Fruit fly (Drosophila melanogaster) whole organism, larva: ENCODE results near the gene CG10343.

Experiments
- noc ChIP-seq: fragments of 200-800 bp; sonication (Bioruptor generic); optimal IDR thresholded peaks from 3 replicates; lab custom pipeline; 2019; ENCODE audit warnings: missing biosample characterization, mild to moderate bottlenecking, missing genetic modification characterization, moderate library complexity

Gene CG10343

dm6 chr2L:18702721-18703488 is at the start of gene CG10343, which contains the start of gene CG10376:
TSS of gene CG10343 (plus strand) at chr2L:18703473.
TSS of gene CG10376 (minus strand) at chr2L:18703105.
- TF ChIP-seq noc (tag; lab: Kevin White, UChicago) = peak; percentile 85

- no peak for TF ChIP-seq noc (tag; lab: Kevin White, UChicago)
Observed at dm6 chr2L:18656691-18657237, 46.5 kb upstream of the CG10343 start.

DNA sequence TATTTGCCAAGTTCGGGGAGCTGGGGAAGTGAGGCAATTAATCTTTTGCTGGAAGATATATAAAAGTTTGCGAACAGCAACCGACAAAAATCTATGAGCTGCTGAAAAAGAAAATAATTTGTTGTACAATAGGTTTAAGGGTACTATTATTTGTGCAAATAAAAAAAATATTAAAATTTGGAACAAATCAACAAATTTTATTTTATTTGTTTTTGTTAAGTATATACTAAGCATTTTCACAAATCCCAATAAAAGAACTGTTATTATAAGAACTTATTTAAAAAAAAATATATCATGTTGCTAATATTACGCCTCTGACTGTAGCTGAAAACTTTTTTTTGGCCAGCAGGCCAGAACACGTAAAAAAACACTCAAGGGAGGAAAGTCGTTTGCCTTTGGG is 45.2 kb upstream of the CG10343 start:
- TF ChIP-seq noc (tag; lab: Kevin White, UChicago) = no peak

DNA sequence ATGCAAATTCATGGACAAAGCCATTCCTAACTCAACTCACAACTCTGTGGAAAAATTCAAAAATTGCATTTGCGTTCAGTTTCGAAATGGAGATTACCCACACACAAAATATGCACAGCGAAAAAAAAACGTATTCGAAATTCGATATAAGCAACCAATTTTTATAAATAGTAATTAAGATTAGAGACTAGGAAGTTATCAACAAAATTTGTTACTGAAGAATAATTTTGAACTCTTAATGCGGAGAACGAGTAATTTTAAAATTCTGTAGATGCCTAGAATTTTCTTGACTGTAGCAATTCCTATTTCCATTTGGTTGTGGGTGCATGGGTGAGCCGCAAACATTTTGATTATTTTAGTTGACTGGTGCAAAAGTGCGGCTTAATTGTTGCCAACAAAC is 39.9 kb upstream of the CG10343 start:
- TF ChIP-seq noc (tag; lab: Kevin White, UChicago) = no peak

DNA sequence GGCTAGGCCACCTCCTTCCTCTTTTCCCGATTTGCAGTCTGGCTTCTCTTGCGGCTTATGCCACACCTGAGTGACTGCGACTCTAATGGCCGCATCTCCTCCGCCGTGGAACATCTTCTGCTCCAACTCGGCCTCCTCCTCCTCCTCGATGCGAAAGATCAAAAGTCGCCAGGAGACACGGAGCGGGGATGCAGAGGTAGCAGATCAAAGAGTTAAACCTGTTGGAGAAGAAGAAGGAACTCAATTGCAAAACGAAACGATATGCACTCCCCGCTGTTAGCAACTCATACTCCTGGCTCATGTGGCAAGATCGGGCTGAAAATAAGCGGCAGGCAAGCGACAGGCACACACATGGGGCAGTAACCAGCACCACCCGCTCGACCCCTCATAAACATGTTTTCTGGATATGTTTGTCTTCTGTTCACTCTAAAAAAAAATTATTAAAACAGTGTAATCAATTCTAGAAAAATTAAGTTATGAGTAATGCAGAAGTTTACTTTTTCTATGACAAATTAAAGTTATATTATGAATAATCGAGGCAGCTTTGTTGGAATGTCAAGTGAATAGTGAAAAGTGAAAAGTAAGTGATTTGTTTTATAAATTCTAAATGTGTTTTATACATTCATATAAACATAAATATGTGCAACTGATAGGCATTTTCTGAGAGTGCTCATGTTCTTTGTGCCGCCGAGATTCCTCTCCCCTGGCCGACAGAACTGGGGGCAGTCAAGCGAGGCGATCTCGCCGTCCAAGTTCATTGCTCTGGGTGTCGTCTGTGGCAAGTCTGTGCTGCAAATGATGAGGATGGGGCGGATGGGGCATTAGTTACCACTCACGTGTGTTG is 38.3 kb upstream of the CG10343 start:
- TF ChIP-seq noc (tag; lab: Kevin White, UChicago) = no peak

dm6 chr2L:18665952-18666606 is 37.2 kb upstream of the CG10343 start:
- TF ChIP-seq noc (tag; lab: Kevin White, UChicago) = no peak

- TF ChIP-seq noc (tag; lab: Kevin White, UChicago) = no peak
Observed at dm6 chr2L:18671146-18671545, 32.1 kb upstream of the CG10343 start, which contains the start of gene CG43338. TSS of gene CG43338 (minus strand) at chr2L:18671246.

- no peak for TF ChIP-seq noc (tag; lab: Kevin White, UChicago)
Observed at dm6 chr2L:18673185-18673584, 30.1 kb upstream of the CG10343 start, which contains the start of gene CG43339. TSS of gene CG43339 (minus strand) at chr2L:18673285.

dm6 chr2L:18674994-18675393 is 28.3 kb upstream of the CG10343 start, which contains the start of gene Mst36Fb:
TSS of gene Mst36Fb (minus strand) at chr2L:18675094.
- TF ChIP-seq noc (tag; lab: Kevin White, UChicago) = no peak

DNA sequence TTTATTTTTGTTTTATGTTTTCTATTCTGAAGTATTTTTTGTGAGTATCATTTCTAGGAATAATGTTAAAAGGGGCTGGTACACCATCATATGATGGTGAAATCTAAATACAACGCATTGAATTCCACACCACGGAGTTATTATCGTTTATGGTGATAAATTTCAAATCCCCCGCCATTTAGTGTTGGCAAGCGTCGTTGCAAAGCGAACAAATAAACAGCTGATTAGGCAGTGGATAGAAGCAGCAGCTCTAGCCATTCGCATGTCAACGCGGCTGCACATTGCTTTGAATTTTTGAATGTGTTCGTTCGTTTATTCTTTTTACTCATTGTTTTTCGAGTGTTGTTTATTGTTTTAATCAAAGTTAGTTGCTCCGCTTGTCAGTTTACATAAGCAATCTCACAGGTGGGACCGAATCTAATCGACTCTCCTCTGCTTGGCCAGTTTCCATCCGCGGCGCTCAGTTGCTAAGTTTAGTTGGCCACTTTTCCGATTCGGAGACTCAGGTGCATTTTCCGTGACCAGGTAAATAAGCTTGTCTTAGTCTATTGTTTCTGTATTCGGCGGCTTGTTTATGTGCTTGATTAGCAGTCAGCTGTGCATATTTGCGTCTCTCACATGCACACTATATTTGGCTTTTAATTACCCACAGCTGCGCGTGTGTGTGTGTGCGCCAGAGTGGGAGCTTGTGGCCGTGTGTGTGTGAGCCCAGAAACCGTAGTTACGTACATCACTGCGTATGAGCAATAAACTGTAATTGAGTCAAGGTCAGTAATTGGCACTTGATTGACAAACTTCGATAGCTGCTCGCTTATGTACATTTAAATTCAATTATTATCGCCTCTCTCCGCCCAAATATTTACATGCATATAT is 26.1 kb upstream of the CG10343 start, which contains the start of the genes Mst36Fa and CG31751:
Gene Mst36Fa, minus strand, starts transcription at position 51 of the 873 bp plus-strand sequence.
Gene CG31751, plus strand, starts transcription at position 274 of the 873 bp plus-strand sequence.
- TF ChIP-seq noc (tag; lab: Kevin White, UChicago) = peak; percentile 76

dm6 chr2L:18677910-18678639 is 25.2 kb upstream of the CG10343 start:
- peak; percentile 76 for TF ChIP-seq noc (tag; lab: Kevin White, UChicago)

dm6 chr2L:18681903-18682302 is 21.4 kb upstream of the CG10343 start, which contains the start of gene tos:
TSS of gene tos (minus strand) at chr2L:18682075.
- TF ChIP-seq noc (tag; lab: Kevin White, UChicago) = no peak

DNA sequence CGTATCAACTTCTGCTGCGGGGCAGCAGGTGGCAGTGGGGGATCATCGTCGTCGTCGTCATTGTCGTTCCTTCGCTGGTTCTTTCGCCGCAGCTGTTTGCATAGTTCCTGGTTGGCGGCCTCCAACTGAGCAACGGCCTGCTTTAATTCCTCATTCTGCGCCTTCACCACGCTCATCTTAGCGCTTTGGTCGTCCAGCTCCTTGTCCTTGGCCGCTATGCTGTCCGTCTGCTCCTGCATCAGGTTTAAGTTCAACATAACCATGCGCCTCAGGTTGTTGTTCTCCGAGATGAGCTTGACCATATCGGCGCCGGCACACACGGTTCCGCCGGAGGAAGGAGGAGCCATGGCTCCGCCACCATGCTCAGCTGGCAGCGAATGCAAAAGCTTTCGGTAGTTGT is 15.4 kb upstream of the CG10343 start:
- no peak for TF ChIP-seq noc (tag; lab: Kevin White, UChicago)
